Fruit fly (Drosophila melanogaster) whole organism, wandering third instar larva: ENCODE measurements around the gene unc-4.

Experiments used
- Abd-B ChIP-seq: fragments of >200 bp; optimal IDR thresholded peaks from 2 replicates; lab custom pipeline; 2017; ENCODE audit warnings: missing biosample characterization, missing genetic modification characterization
- CG32264 ChIP-seq: fragments of 200-800 bp; sonication (Bioruptor generic); optimal IDR thresholded peaks from 2 replicates; lab custom pipeline; 2016; ENCODE audit warnings: missing biosample characterization, missing genetic modification characterization
- CG9705 ChIP-seq: fragments of 200-800 bp; sonication (Bioruptor generic); optimal IDR thresholded peaks from 2 replicates; lab custom pipeline; 2018; ENCODE audit warnings: missing biosample characterization, mild to moderate bottlenecking, missing genetic modification characterization
- CrebA ChIP-seq: fragments of 200-800 bp; sonication (Bioruptor generic); optimal IDR thresholded peaks from 2 replicates; lab custom pipeline; 2016; ENCODE audit warnings: missing biosample characterization, mild to moderate bottlenecking, missing genetic modification characterization, borderline replicate concordance
- Dfd ChIP-seq: fragments of >200 bp; optimal IDR thresholded peaks from 2 replicates; lab custom pipeline; 2017; ENCODE audit warnings: missing biosample characterization, missing genetic modification characterization
- GATAd ChIP-seq: sonication (Bioruptor generic); optimal IDR thresholded peaks from 2 replicates; lab custom pipeline; 2016; ENCODE audit warnings: missing biosample characterization, missing genetic modification characterization
- HLH106 ChIP-seq: fragments of 200-800 bp; optimal IDR thresholded peaks from 3 replicates; lab custom pipeline; 2019; ENCODE audit warnings: missing biosample characterization, mild to moderate bottlenecking, missing genetic modification characterization, moderate library complexity
- Hnf4 ChIP-seq: fragments of 200-800 bp; sonication (Bioruptor generic); optimal IDR thresholded peaks from 2 replicates; lab custom pipeline; 2016; ENCODE audit warnings: missing biosample characterization, mild to moderate bottlenecking, missing genetic modification characterization
- Hr78 ChIP-seq: fragments of >200 bp; optimal IDR thresholded peaks from 2 replicates; lab custom pipeline; 2017; ENCODE audit warnings: missing biosample characterization, missing genetic modification characterization
- Hr83 ChIP-seq: fragments of 200-300 bp; sonication (Bioruptor generic); optimal IDR thresholded peaks from 2 replicates; lab custom pipeline; 2016; ENCODE audit warnings: missing biosample characterization, mild to moderate bottlenecking, missing genetic modification characterization, moderate library complexity; ENCODE audit not compliant: poor library complexity, severe bottlenecking
- Jra ChIP-seq: sonication (Bioruptor generic); optimal IDR thresholded peaks from 2 replicates; lab custom pipeline; 2016; ENCODE audit warnings: missing biosample characterization, missing genetic modification characterization
- Mio ChIP-seq: sonication (Bioruptor generic); optimal IDR thresholded peaks from 2 replicates; lab custom pipeline; 2016; ENCODE audit warnings: missing biosample characterization, missing genetic modification characterization
- Myc ChIP-seq: fragments of >200 bp; optimal IDR thresholded peaks from 2 replicates; lab custom pipeline; 2017
- N ChIP-seq: fragments of >200 bp; optimal IDR thresholded peaks from 2 replicates; lab custom pipeline; 2018; ENCODE audit warnings: missing biosample characterization, missing external identifiers, missing genetic modification characterization
- OdsH ChIP-seq: fragments of 200-800 bp; sonication (Bioruptor generic); optimal IDR thresholded peaks from 2 replicates; lab custom pipeline; 2016; ENCODE audit warnings: missing biosample characterization, mild to moderate bottlenecking, missing genetic modification characterization
- Rel ChIP-seq, 2 experiments: fragments of 200-800 bp; sonication (Bioruptor generic) in 1 of 2; optimal IDR thresholded peaks; 2 replicates in 1 of 2; 3 replicates in 1 of 2; lab custom pipeline; 2016 to 2019; ENCODE audit warnings: mild to moderate bottlenecking in 2 of 2, missing biosample characterization in 2 of 2, missing genetic modification characterization in 2 of 2, moderate library complexity in 1 of 2
- Sp1 ChIP-seq: fragments of 200-800 bp; sonication (Bioruptor generic); optimal IDR thresholded peaks from 3 replicates; lab custom pipeline; 2019; ENCODE audit warnings: missing biosample characterization, mild to moderate bottlenecking, missing genetic modification characterization, moderate library complexity
- Vsx2 ChIP-seq: fragments of 200-300, 225-300 bp; sonication (Bioruptor generic); optimal IDR thresholded peaks from 2 replicates; lab custom pipeline; 2018; ENCODE audit warnings: missing biosample characterization, missing genetic modification characterization; ENCODE audit not compliant: partially characterized antibody
- br ChIP-seq: fragments of 200-800 bp; sonication (Bioruptor generic); optimal IDR thresholded peaks from 2 replicates; lab custom pipeline; 2016; ENCODE audit warnings: missing biosample characterization, missing genetic modification characterization
- dsf ChIP-seq: sonication (Bioruptor generic); optimal IDR thresholded peaks from 2 replicates; lab custom pipeline; 2016; ENCODE audit warnings: missing biosample characterization, missing genetic modification characterization, borderline replicate concordance
- ey ChIP-seq: fragments of 200-800 bp; sonication (Bioruptor generic); optimal IDR thresholded peaks from 2 replicates; lab custom pipeline; 2016; ENCODE audit warnings: missing biosample characterization, missing genetic modification characterization
- foxo ChIP-seq, 2 experiments: fragments of 200-800 bp; sonication (Bioruptor generic); optimal IDR thresholded peaks; 2 replicates in 1 of 2; 3 replicates in 1 of 2; lab custom pipeline; 2016 to 2017; ENCODE audit warnings: missing biosample characterization in 2 of 2, missing genetic modification characterization in 2 of 2
- fru ChIP-seq: fragments of 200-800 bp; sonication (Bioruptor generic); optimal IDR thresholded peaks from 3 replicates; lab custom pipeline; 2016; ENCODE audit warnings: missing biosample characterization, mild to moderate bottlenecking, missing genetic modification characterization
- h ChIP-seq: fragments of 200-800 bp; sonication (Bioruptor generic); optimal IDR thresholded peaks from 3 replicates; lab custom pipeline; 2016; ENCODE audit warnings: missing biosample characterization, mild to moderate bottlenecking, missing genetic modification characterization
- lola ChIP-seq: fragments of >200 bp; optimal IDR thresholded peaks from 2 replicates; lab custom pipeline; 2017; ENCODE audit warnings: missing biosample characterization, missing genetic modification characterization
- pan ChIP-seq: fragments of >200 bp; optimal IDR thresholded peaks from 2 replicates; lab custom pipeline; 2017
- psq ChIP-seq: fragments of 200-800 bp; sonication (Bioruptor generic); optimal IDR thresholded peaks from 3 replicates; lab custom pipeline; 2017; ENCODE audit warnings: missing biosample characterization, mild to moderate bottlenecking, missing genetic modification characterization, moderate library complexity
- rgr ChIP-seq: fragments of 200-800 bp; sonication (Bioruptor generic); optimal IDR thresholded peaks from 3 replicates; lab custom pipeline; 2016; ENCODE audit warnings: missing biosample characterization, mild to moderate bottlenecking, missing genetic modification characterization
- sage ChIP-seq: fragments of 200-800 bp; sonication (Bioruptor generic); optimal IDR thresholded peaks from 2 replicates; lab custom pipeline; 2016; ENCODE audit warnings: missing biosample characterization, mild to moderate bottlenecking, missing genetic modification characterization
- sv ChIP-seq: fragments of 200-800 bp; sonication (Bioruptor generic); optimal IDR thresholded peaks from 3 replicates; lab custom pipeline; 2016; ENCODE audit warnings: missing biosample characterization, missing genetic modification characterization
- tai ChIP-seq: sonication (Bioruptor generic); optimal IDR thresholded peaks from 2 replicates; lab custom pipeline; 2016; ENCODE audit warnings: missing biosample characterization, missing genetic modification characterization
- woc ChIP-seq: sonication (Bioruptor generic); optimal IDR thresholded peaks from 2 replicates; lab custom pipeline; 2016; ENCODE audit warnings: missing biosample characterization, mild to moderate bottlenecking, missing genetic modification characterization

The unc-4 gene

dm6 chrX:17743598-17743997, 24.8 kb upstream of the unc-4 start:
- TF ChIP-seq CrebA (GFP tag; lab: Kevin White, UChicago), result no peak
- TF ChIP-seq Jra (GFP tag; lab: Kevin White, UChicago), result no peak
- no peak for TF ChIP-seq pan (lab: Kevin White, UChicago)
- no peak for TF ChIP-seq Sp1 (GFP tag; lab: Kevin White, UChicago)
- no peak for TF ChIP-seq psq
- no peak for TF ChIP-seq Mio (GFP tag; lab: Kevin White, UChicago)
- TF ChIP-seq N, result no peak
- TF ChIP-seq br (GFP tag; lab: Kevin White, UChicago), result no peak
- TF ChIP-seq sv (GFP tag; lab: Kevin White, UChicago), result no peak
- no peak for TF ChIP-seq Myc (lab: Kevin White, UChicago)
- no peak for TF ChIP-seq HLH106
- TF ChIP-seq dsf (GFP tag; lab: Kevin White, UChicago), result no peak
- TF ChIP-seq Hnf4 (GFP tag; lab: Kevin White, UChicago), result no peak
- TF ChIP-seq Hr78, result no peak
- TF ChIP-seq OdsH, result no peak
- TF ChIP-seq Abd-B (GFP tag; lab: Kevin White, UChicago), result no peak
- TF ChIP-seq rgr (GFP tag; lab: Kevin White, UChicago), result no peak

- TF ChIP-seq Dfd (GFP tag; lab: Kevin White, UChicago) (no peak), ey (GFP tag; lab: Kevin White, UChicago) (no peak), CG32264 (GFP tag; lab: Kevin White, UChicago) (no peak), br (GFP tag; lab: Kevin White, UChicago) (no peak), OdsH (peak; percentile 74), HLH106 (peak; percentile 12), rgr (GFP tag; lab: Kevin White, UChicago) (peak; percentile 5), Jra (GFP tag; lab: Kevin White, UChicago) (peak; percentile 30), pan (lab: Kevin White, UChicago) (no peak), psq (peak; percentile 43), sage (GFP tag; lab: Kevin White, UChicago) (no peak), CG9705 (GFP tag; lab: Kevin White, UChicago) (no peak), sv (GFP tag; lab: Kevin White, UChicago) (no peak), Sp1 (GFP tag; lab: Kevin White, UChicago) (peak; percentile 28), dsf (GFP tag; lab: Kevin White, UChicago) (no peak), woc (peak; percentile 18), Vsx2 (GFP tag; lab: Kevin White, UChicago) (no peak), Hr78 (no peak)
These were observed 22.5 kb upstream of the unc-4 start for dm6 chrX:17745705-17746416.

- TF ChIP-seq OdsH, result peak; percentile 60
- TF ChIP-seq HLH106, result peak; percentile 40
- TF ChIP-seq rgr (GFP tag; lab: Kevin White, UChicago), result peak; percentile 44
- TF ChIP-seq tai (GFP tag; lab: Kevin White, UChicago), result no peak
- no peak for TF ChIP-seq Hr78
- TF ChIP-seq Hr83 (GFP tag; lab: Kevin White, UChicago), result peak; percentile 14
- TF ChIP-seq sv (GFP tag; lab: Kevin White, UChicago), result no peak
- TF ChIP-seq pan (lab: Kevin White, UChicago), result no peak
- TF ChIP-seq GATAd (GFP tag; lab: Kevin White, UChicago), result no peak
- TF ChIP-seq Dfd (GFP tag; lab: Kevin White, UChicago), result no peak
- no peak for TF ChIP-seq CrebA (GFP tag; lab: Kevin White, UChicago)
- TF ChIP-seq foxo (GFP tag; optimal IDR thresholded peaks at IDR 0.05; lab: Kevin White, UChicago), result peak in 1 of 2 experiments; percentile 56
- TF ChIP-seq fru (GFP tag; lab: Kevin White, UChicago), result peak; percentile 18
- TF ChIP-seq ey (GFP tag; lab: Kevin White, UChicago), result peak; percentile 12
- peak; percentile 43 for TF ChIP-seq h (GFP tag; lab: Kevin White, UChicago)
- no peak for TF ChIP-seq Jra (GFP tag; lab: Kevin White, UChicago)
- peak; percentile 57 for TF ChIP-seq Myc (lab: Kevin White, UChicago)
These were observed 16.7 kb upstream of the unc-4 start for dm6 chrX:17751658-17752057.

dm6 chrX:17755158-17755557, 13.2 kb upstream of the unc-4 start:
- TF ChIP-seq h (GFP tag; lab: Kevin White, UChicago) (peak; percentile 27), Rel (GFP tag; optimal IDR thresholded peaks at IDR 0.05; lab: Kevin White, UChicago) (no peak), Rel (tag; optimal IDR thresholded peaks at IDR 0.05; lab: Kevin White, UChicago) (no peak), rgr (GFP tag; lab: Kevin White, UChicago) (no peak), HLH106 (peak; percentile 29), lola (GFP tag; lab: Kevin White, UChicago) (no peak), Hr83 (GFP tag; lab: Kevin White, UChicago) (no peak), ey (GFP tag; lab: Kevin White, UChicago) (no peak), foxo (GFP tag; optimal IDR thresholded peaks at IDR 0.05; lab: Kevin White, UChicago) (peak in 1 of 2 experiments; percentile 27), Myc (lab: Kevin White, UChicago) (no peak), OdsH (peak; percentile 63), sv (GFP tag; lab: Kevin White, UChicago) (no peak), Sp1 (GFP tag; lab: Kevin White, UChicago) (peak; percentile 26)
